Fruit fly (Drosophila melanogaster) Kc167 (cell line): ENCODE measurements around the gene rec.

Experiments used
- Myc ChIP-seq: fragments of >200 bp; optimal IDR thresholded peaks from 2 replicates; lab custom pipeline; 2017; ENCODE audit warnings: missing external identifiers
- Sin3A ChIP-seq: fragments of >200 bp; optimal IDR thresholded peaks from 2 replicates; lab custom pipeline; 2018; ENCODE audit warnings: missing external identifiers
- h ChIP-seq: fragments of >200 bp; optimal IDR thresholded peaks from 3 replicates; lab custom pipeline; 2018; ENCODE audit warnings: missing external identifiers
- insv ChIP-seq: fragments of >200 bp; optimal IDR thresholded peaks from 3 replicates; lab custom pipeline; 2018; ENCODE audit warnings: missing external identifiers
- psq ChIP-seq: fragments of >200 bp; optimal IDR thresholded peaks from 2 replicates; lab custom pipeline; 2017; ENCODE audit warnings: missing external identifiers
- ttk ChIP-seq: sonication (Bioruptor generic); optimal IDR thresholded peaks from 2 replicates; lab custom pipeline; 2017; ENCODE audit warnings: missing external identifiers

The rec gene

dm6 chr3R:15834375-15835031 is 2.1 kb upstream of the rec start, which contains the start of the genes CG43317 and Arpc3A:
Gene CG43317, minus strand, starts transcription at chr3R:15834425.
Gene Arpc3A, plus strand, starts transcription at chr3R:15834648.
- TF ChIP-seq h (lab: Kevin White, UChicago) (no peak), Myc (lab: Kevin White, UChicago) (no peak), ttk (lab: Kevin White, UChicago) (no peak), psq (no peak), Sin3A (no peak), insv (lab: Kevin White, UChicago) (no peak)

dm6 chr3R:15833332-15833731 is 900 bp upstream of the rec start, which contains the start of gene CG43318:
Gene CG43318, minus strand, starts transcription at chr3R:15833432.
- TF ChIP-seq Sin3A (no peak), Myc (lab: Kevin White, UChicago) (no peak), psq (no peak), insv (lab: Kevin White, UChicago) (no peak), h (lab: Kevin White, UChicago) (no peak), ttk (lab: Kevin White, UChicago) (no peak)

- TF ChIP-seq ttk (lab: Kevin White, UChicago) = no peak
- TF ChIP-seq insv (lab: Kevin White, UChicago) = no peak
- no peak for TF ChIP-seq Myc (lab: Kevin White, UChicago)
- TF ChIP-seq Sin3A = no peak
- no peak for TF ChIP-seq psq
- TF ChIP-seq h (lab: Kevin White, UChicago) = no peak
Measured at dm6 chr3R:15827559-15827958, 4.9 kb downstream of the rec start.

dm6 chr3R:15825521-15825920 is 6.9 kb downstream of the rec start, which contains the start of gene CG4576:
Gene CG4576, plus strand, starts transcription at chr3R:15825747.
- TF ChIP-seq h (lab: Kevin White, UChicago) (no peak), Myc (lab: Kevin White, UChicago) (no peak), Sin3A (no peak), psq (no peak), ttk (lab: Kevin White, UChicago) (no peak), insv (lab: Kevin White, UChicago) (no peak)

dm6 chr3R:15816276-15816675 is 16.2 kb downstream of the rec start:
- no peak for TF ChIP-seq h (lab: Kevin White, UChicago)
- TF ChIP-seq insv (lab: Kevin White, UChicago) = no peak
- TF ChIP-seq Sin3A = no peak

dm6 chr3R:15814150-15814549 is 18.3 kb downstream of the rec start:
- TF ChIP-seq Sin3A (no peak), h (lab: Kevin White, UChicago) (no peak), psq (no peak), Myc (lab: Kevin White, UChicago) (no peak)

dm6 chr3R:15810369-15810768 is 22.1 kb downstream of the rec start:
- TF ChIP-seq Myc (lab: Kevin White, UChicago) = no peak
- TF ChIP-seq psq = no peak
- TF ChIP-seq insv (lab: Kevin White, UChicago) = no peak
- no peak for TF ChIP-seq h (lab: Kevin White, UChicago)
- TF ChIP-seq ttk (lab: Kevin White, UChicago) = no peak
- TF ChIP-seq Sin3A = no peak

- no peak for TF ChIP-seq psq
- no peak for TF ChIP-seq ttk (lab: Kevin White, UChicago)
Measured at dm6 chr3R:15807877-15808381, 24.5 kb downstream of the rec start.

- TF ChIP-seq Myc (lab: Kevin White, UChicago) = no peak
- TF ChIP-seq insv (lab: Kevin White, UChicago) = no peak
- TF ChIP-seq h (lab: Kevin White, UChicago) = no peak
- TF ChIP-seq psq = no peak
- TF ChIP-seq ttk (lab: Kevin White, UChicago) = no peak
- no peak for TF ChIP-seq Sin3A
Measured at dm6 chr3R:15807306-15807705, 25.1 kb downstream of the rec start.

- TF ChIP-seq insv (lab: Kevin White, UChicago) (no peak), h (lab: Kevin White, UChicago) (no peak), Sin3A (no peak), psq (no peak), ttk (lab: Kevin White, UChicago) (no peak), Myc (lab: Kevin White, UChicago) (no peak)
Measured at dm6 chr3R:15806341-15806740, 26.1 kb downstream of the rec start.

- TF ChIP-seq Myc (lab: Kevin White, UChicago) (no peak), ttk (lab: Kevin White, UChicago) (no peak), h (lab: Kevin White, UChicago) (no peak), Sin3A (no peak), psq (no peak), insv (lab: Kevin White, UChicago) (no peak)
Measured at dm6 chr3R:15804678-15805077, 27.8 kb downstream of the rec start.

dm6 chr3R:15803502-15804461 is 28.6 kb downstream of the rec start, which contains the start of gene alpha-Man-IIb:
Gene alpha-Man-IIb, plus strand, starts transcription at chr3R:15804248.
- TF ChIP-seq psq (peak; percentile 74), Sin3A (no peak)
